Fruit fly (Drosophila melanogaster) Kc167 (cell line): Measurements from ENCODE around the gene CG12237.

Experiments
- Myc ChIP-seq: fragments of >200 bp; optimal IDR thresholded peaks from 2 replicates; lab custom pipeline; 2017; ENCODE audit warnings: missing external identifiers
- Sin3A ChIP-seq: fragments of >200 bp; optimal IDR thresholded peaks from 2 replicates; lab custom pipeline; 2018; ENCODE audit warnings: missing external identifiers
- h ChIP-seq: fragments of >200 bp; optimal IDR thresholded peaks from 3 replicates; lab custom pipeline; 2018; ENCODE audit warnings: missing external identifiers
- insv ChIP-seq: fragments of >200 bp; optimal IDR thresholded peaks from 3 replicates; lab custom pipeline; 2018; ENCODE audit warnings: missing external identifiers
- psq ChIP-seq: fragments of >200 bp; optimal IDR thresholded peaks from 2 replicates; lab custom pipeline; 2017; ENCODE audit warnings: missing external identifiers
- ttk ChIP-seq: sonication (Bioruptor generic); optimal IDR thresholded peaks from 2 replicates; lab custom pipeline; 2017; ENCODE audit warnings: missing external identifiers

CG12237 gene

DNA sequence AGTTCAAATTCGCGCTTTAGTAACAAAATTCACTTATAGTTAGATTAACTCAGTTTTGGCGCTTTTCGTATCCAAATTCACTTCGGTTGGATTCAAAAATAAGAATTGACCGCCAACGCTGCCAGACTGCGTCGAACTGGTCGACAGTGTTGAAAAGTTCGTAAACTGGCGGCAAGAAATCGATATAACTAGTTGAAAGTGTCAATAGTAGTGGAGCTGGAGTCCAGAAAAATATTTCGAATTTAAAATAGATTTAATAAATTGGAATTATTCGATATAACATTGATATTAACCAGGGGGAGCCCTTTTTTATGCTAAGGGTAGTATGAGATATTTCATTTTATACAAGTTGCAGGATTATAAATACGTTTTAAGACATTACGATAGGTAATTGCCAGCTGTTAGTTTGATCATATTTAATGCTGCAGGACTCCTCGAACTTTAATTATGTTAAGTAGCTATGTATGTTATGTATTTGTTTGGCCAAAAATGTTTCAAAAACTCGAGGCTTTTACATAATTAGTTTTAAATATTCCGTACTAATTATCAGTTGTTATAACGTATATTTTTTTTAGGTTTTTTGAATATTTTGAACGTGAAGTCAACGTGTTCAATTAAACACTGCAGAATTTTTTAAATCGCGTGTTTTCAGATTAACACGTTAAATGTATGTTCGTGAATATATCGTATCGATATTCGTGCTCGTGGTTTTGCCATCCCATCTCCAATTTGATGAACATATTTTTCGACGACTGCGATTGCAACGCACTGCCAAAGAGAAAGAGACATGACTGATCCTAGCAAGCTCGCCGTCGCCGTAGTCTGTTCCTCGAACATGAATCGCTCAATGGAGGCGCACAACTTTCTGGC lies 21.4 kb upstream of the CG12237 start, which contains the start of the genes CG14223 and Ssu72:
CG14223 (minus strand) TSS at position 113 of the 870 bp plus-strand sequence.
Ssu72 (plus strand) TSS at position 703 of the 870 bp plus-strand sequence.
- TF ChIP-seq insv (lab: Kevin White, UChicago): no peak

DNA sequence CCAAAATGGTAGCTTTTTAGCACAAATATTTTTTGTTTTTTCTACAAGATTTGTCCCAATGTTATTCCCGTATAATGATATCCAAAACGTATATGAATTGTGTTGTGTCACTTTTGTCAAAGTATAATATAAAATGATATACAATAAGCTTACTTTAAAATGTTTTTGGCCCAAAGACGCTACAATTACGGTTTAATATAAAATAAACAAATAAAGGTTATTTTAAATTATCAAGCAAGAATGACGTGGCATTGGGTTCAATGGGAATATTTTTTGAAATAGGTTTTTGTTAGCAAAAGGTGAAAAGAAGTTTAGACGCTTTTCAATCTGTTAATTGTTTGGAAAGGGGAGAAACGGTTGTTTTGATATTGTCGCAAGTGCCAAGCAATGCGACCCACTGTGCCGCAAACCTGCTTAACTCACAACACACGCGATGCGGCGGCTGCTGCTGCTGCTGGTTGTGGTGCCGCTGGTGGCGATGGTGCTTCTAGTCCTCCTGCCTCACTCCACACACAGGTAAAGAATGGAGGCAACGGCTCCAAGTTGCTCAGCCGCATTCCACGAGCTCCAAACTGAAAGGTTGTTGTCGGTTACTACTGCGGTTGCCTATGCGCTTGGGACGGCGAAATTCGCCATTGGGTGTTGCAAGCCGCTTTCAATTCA lies 20.7 kb upstream of the CG12237 start:
- TF ChIP-seq h (lab: Kevin White, UChicago) (no peak), psq (lab: Kevin White, UChicago) (no peak), insv (lab: Kevin White, UChicago) (no peak)

DNA sequence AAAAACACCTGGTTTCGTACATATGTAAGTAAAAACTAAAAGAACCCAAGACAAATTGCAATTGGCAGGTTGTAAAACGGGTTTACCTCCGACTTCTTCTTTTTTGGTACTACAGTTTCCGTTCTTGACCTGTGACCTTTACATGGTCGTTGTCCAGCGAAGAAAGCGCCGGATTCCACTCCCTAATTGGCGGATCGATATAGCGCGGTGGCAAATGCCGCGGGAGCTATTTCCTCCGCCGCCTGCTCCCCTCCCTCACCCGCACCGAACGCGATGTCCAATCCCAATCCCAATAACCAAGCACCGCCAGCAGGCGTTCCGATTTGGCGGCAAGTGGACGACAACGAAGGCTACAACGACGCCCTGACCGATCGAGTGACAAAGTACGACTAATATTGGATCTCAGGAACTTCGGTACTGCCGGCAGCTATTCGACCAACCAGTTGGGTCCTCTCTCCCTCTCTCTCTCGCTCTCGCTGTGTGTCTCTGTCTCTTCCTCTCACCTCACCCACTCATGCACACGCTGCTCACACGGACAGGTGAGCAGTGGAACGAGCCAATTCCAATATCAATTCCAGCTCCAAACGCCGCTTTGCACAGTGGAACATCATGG lies 20.0 kb upstream of the CG12237 start:
- TF ChIP-seq Myc (lab: Kevin White, UChicago) (no peak), ttk (lab: Kevin White, UChicago) (no peak), psq (lab: Kevin White, UChicago) (no peak), h (lab: Kevin White, UChicago) (no peak), Sin3A (lab: Kevin White, UChicago) (no peak), insv (lab: Kevin White, UChicago) (no peak)

DNA sequence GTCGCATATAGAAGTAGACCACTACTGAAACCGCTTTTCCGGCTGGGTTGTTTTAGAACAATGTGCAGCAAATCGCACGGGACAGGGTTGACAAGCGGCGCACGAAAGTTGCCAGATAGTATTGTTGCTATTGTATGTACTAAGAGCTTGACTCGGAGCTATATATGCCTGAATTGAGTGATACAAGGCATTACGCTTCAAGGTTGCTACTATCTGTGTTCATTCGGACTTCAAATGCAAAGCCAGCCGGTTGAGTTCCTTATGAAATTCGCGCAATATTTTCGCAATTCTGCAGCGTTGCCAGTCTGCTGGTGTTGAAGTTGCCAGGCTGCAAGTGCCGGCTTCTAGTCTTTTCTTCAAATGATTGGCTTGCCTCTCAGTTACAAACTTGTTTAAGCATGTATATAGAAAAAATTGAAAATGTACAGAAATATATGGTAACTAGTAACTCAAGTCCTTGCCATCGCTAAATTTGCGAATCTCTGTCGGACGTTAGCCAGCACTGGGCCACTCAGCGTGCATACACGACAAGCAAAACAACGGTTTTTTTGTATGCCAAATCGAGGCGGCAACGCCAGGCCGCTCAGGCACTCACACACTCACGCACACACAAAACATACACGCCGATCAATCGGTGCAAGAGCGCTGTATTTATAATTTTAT lies 9.2 kb upstream of the CG12237 start, which contains the start of the genes Ranbp21 and Elys:
Ranbp21 (minus strand) TSS at position 513 of the 663 bp plus-strand sequence.
Elys (plus strand) TSS at position 549 of the 663 bp plus-strand sequence.
- TF ChIP-seq psq (lab: Kevin White, UChicago) (no peak), Myc (lab: Kevin White, UChicago) (no peak), ttk (lab: Kevin White, UChicago) (no peak), insv (lab: Kevin White, UChicago) (no peak), h (lab: Kevin White, UChicago) (no peak), Sin3A (lab: Kevin White, UChicago) (no peak)

DNA sequence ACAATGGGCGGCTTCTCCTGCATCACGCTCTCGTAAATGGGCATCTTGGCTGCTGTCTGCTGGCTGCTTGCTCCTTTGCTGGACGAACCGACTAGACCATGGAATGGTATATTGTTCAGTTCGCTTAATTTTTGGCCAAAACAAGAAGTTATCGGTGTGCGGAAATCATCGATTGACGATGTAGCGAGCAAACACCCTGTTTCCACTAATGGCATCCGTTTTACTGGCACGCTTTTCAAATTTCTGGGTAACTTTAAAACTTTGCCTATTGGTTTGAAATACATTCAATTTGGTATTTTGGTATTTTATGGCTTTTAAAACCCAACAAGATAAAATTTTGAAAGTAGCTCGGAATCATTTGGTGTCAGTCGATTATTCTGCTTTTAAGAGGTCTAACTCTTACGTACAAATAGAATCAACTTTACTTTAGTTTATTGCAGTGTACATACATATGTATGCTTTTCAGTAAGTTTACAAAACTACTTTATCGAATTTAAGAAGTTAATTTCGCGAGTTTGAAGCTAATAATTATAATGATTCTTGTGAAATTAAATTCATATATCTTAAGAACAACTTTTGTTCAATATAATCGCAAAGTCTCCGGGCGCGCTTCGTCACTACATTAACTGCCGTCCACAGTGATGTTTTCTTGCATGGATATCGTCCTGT lies 3.3 kb upstream of the CG12237 start, which contains the start of gene Arp10:
Arp10 (minus strand) TSS at position 304 of the 669 bp plus-strand sequence.
- TF ChIP-seq Sin3A (lab: Kevin White, UChicago): no peak
- TF ChIP-seq psq (lab: Kevin White, UChicago): no peak
- TF ChIP-seq insv (lab: Kevin White, UChicago): no peak
- no peak for TF ChIP-seq ttk (lab: Kevin White, UChicago)
- TF ChIP-seq h (lab: Kevin White, UChicago): no peak
- TF ChIP-seq Myc (lab: Kevin White, UChicago): no peak

DNA sequence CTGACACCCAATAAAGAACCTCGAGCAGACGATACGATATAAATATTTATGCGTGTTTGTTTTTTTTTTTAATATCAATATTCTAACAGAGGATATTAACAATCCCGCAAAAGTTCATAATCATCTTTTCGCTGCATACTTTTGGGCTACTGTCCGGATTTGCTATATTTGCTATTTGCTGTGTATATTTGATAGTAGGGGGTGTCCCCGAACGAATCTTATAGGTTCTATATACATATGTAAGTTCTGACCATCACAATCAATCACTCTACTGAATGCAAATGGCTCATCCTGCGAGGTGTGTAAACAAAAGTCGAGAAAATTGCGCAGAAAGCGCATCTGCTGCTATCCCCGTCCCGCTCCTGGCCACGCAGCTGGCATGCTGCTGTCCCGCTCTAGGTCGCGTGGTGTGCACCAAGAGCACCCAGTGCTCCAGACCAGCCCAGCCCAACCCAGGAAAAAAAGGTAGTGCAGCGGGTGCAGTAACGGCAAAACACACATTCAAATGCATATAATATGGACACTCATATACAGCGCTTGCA lies 1.9 kb downstream of the CG12237 start:
- TF ChIP-seq ttk (lab: Kevin White, UChicago) (no peak), Myc (lab: Kevin White, UChicago) (no peak), h (lab: Kevin White, UChicago) (no peak)

DNA sequence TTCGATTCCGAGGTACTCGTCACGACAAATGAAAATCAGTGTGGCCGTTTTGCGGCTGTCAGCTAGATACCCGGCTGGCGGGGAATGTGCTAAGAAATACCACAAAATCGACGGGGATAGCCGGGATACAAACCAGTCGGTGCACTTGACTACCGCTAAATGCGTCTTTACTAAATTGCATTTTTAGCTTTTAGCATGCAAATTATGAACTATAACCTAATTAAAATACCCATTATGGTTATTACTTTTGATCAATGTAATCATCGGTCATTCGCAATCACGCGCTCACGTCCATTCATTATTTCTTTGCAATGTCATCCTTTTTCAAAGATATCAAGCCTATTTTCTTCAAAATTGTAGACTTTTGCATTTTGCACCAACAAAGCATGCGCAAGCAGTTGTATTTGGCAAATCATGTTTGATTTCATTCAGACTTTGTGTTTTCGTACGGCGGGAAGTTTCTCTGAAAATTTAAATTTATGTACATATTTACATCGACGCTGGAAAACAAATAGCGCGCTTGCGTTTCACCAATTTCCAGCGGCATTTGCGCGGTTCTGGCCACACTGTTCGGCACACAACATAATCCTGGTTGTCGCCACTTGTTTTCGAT lies 4.2 kb downstream of the CG12237 start, which contains the start of gene Rcd-1:
Rcd-1 (plus strand) TSS at position 440 of the 613 bp plus-strand sequence.
- TF ChIP-seq h (lab: Kevin White, UChicago) (no peak), psq (lab: Kevin White, UChicago) (no peak), Myc (lab: Kevin White, UChicago) (no peak)

DNA sequence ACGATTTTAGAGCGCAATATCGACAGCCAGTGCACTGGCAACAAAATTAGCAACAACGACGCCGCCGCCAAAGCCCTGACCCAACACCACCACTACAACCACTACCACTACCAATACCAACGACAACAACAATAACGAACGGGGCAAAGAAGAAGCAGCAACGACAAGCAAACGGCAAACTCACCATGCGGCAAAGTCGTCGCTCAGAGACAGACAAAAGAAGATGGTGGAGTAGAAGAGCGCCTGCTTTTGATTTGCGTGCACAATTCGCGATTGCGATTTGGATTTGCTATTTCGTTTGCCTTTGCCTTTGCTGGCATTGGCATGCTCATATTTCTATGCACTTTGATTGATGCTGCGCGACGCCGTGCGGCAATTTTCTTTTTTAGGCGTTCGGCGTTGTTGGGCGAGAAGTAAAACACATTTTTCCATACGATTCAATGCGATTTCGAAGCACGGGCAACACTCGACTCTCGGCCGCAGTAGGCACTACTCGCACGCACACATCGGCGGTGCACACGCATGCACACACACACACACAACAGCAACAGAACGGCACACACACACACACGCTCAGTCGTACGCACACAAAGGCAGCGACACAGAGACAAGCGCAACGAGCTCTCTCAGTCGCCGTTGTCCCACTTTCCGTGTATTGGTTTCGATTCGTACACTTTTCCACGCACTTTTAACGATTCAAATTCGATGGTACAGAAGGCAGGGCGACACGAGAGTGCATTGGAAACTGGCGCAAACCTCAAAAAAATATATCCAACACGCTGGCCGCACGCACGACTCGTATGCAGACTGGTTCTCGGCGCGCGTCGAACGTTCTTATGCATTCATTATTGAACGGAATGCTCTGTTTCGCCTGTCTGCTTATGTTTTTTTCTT lies 5.0 kb downstream of the CG12237 start:
- TF ChIP-seq Sin3A (lab: Kevin White, UChicago) (no peak), ttk (lab: Kevin White, UChicago) (no peak), insv (lab: Kevin White, UChicago) (no peak), h (lab: Kevin White, UChicago) (no peak), psq (lab: Kevin White, UChicago) (no peak), Myc (lab: Kevin White, UChicago) (no peak)

DNA sequence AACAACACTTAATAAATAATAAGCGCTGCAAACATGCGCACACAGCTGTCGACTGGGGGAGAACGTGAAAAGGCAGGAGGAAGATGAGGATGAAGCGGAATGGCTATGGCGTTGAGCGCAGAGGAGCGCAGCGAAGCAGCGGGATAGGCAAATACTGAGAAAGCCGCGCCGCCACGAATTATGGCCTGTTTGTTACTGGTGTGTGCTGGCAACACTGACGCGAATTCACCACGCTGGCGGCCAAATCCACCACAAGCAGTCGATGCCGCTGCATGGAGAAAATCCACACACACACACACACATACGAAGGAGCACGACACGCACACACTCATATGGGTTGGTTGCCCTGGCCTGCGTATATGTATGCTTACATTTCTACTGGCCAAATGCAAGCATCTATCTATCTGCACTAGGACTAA lies 5.7 kb downstream of the CG12237 start:
- no peak for TF ChIP-seq ttk (lab: Kevin White, UChicago)
- TF ChIP-seq h (lab: Kevin White, UChicago): no peak
- TF ChIP-seq insv (lab: Kevin White, UChicago): no peak
- TF ChIP-seq psq (lab: Kevin White, UChicago): no peak
- TF ChIP-seq Sin3A (lab: Kevin White, UChicago): no peak
- no peak for TF ChIP-seq Myc (lab: Kevin White, UChicago)
